Fruit fly (Drosophila melanogaster) whole organism, embryonic: ENCODE results near the gene rt.

Source experiments
- ATbp ChIP-seq: fragments of 200-800 bp; sonication (Bioruptor generic); optimal IDR thresholded peaks from 2 replicates; lab custom pipeline; 2017; ENCODE audit warnings: missing biosample characterization, mild to moderate bottlenecking, missing genetic modification characterization, missing genetic modification reagents
- Antp ChIP-seq: fragments of 200-800 bp; sonication (Bioruptor generic); optimal IDR thresholded peaks from 3 replicates; lab custom pipeline; 2016; ENCODE audit warnings: missing biosample characterization, missing genetic modification characterization
- Asciz ChIP-seq: fragments of 200-800 bp; sonication (Bioruptor generic); optimal IDR thresholded peaks from 2 replicates; lab custom pipeline; 2017; ENCODE audit warnings: missing biosample characterization, mild to moderate bottlenecking, missing genetic modification characterization, missing genetic modification reagents
- CG10321 ChIP-seq: fragments of 200-800 bp; sonication (Bioruptor generic); IDR thresholded peaks from 2 replicates; pipeline ENCODE4 v1.3.6; 2022; ENCODE audit warnings: missing biosample characterization, missing genetic modification characterization
- CG11247 ChIP-seq: fragments of 200-800 bp; sonication (Bioruptor generic); IDR thresholded peaks from 2 replicates; pipeline ENCODE4 v1.3.6; 2022; ENCODE audit warnings: missing biosample characterization, missing genetic modification characterization
- CG11504 ChIP-seq: fragments of 200-800 bp; sonication (Bioruptor generic); optimal IDR thresholded peaks from 3 replicates; lab custom pipeline; 2019; ENCODE audit warnings: missing biosample characterization, mild to moderate bottlenecking, missing genetic modification characterization, moderate library complexity
- CG13123 ChIP-seq: fragments of 200-800 bp; sonication (Bioruptor generic); optimal IDR thresholded peaks from 2 replicates; lab custom pipeline; 2016; ENCODE audit warnings: missing biosample characterization, missing genetic modification characterization
- CG14014 ChIP-seq: fragments of 200-800 bp; sonication (Bioruptor generic); IDR thresholded peaks from 2 replicates; pipeline ENCODE4 v1.3.6; 2022; ENCODE audit warnings: missing biosample characterization, missing genetic modification characterization
- CG14441 ChIP-seq: fragments of 200-800 bp; sonication (Bioruptor generic); IDR thresholded peaks from 2 replicates; pipeline ENCODE4 v1.3.6; 2022; ENCODE audit warnings: missing biosample characterization, missing genetic modification characterization
- CG17612 ChIP-seq: fragments of 200-800 bp; sonication (Bioruptor generic); IDR thresholded peaks from 2 replicates; pipeline ENCODE4 v1.3.6; 2022; ENCODE audit warnings: missing biosample characterization, missing genetic modification characterization
- CG17802 ChIP-seq: fragments of 200-800 bp; sonication (Bioruptor generic); optimal IDR thresholded peaks from 2 replicates; lab custom pipeline; 2018; ENCODE audit warnings: missing biosample characterization, mild to moderate bottlenecking, missing genetic modification characterization, moderate library complexity
- CG2678 ChIP-seq: fragments of 200-800 bp; sonication (Bioruptor generic); optimal IDR thresholded peaks from 3 replicates; lab custom pipeline; 2019; ENCODE audit warnings: missing biosample characterization, mild to moderate bottlenecking, missing genetic modification characterization, moderate library complexity
- CG30403 ChIP-seq: fragments of 200-800 bp; sonication (Bioruptor generic); optimal IDR thresholded peaks from 3 replicates; lab custom pipeline; 2016; ENCODE audit warnings: missing biosample characterization, missing genetic modification characterization
- CG31365 ChIP-seq: fragments of 200-800 bp; sonication (Bioruptor generic); optimal IDR thresholded peaks from 2 replicates; lab custom pipeline; 2018; ENCODE audit warnings: missing biosample characterization, mild to moderate bottlenecking, missing genetic modification characterization
- CG32532 ChIP-seq: fragments of 200-800 bp; sonication (Bioruptor generic); IDR thresholded peaks from 2 replicates; pipeline ENCODE4 v1.3.6; 2022; ENCODE audit warnings: missing biosample characterization, missing genetic modification characterization
- CG4282 ChIP-seq: fragments of 200-800 bp; sonication (Bioruptor generic); optimal IDR thresholded peaks from 2 replicates; lab custom pipeline; 2016; ENCODE audit warnings: missing biosample characterization, missing genetic modification characterization
- CG7745 ChIP-seq: fragments of 200-800 bp; sonication (Bioruptor generic); optimal IDR thresholded peaks from 2 replicates; lab custom pipeline; 2018; ENCODE audit warnings: missing biosample characterization, mild to moderate bottlenecking, missing genetic modification characterization, moderate library complexity
- CG9437 ChIP-seq: fragments of 200-800 bp; sonication (Bioruptor generic); optimal IDR thresholded peaks from 2 replicates; lab custom pipeline; 2018; ENCODE audit warnings: missing biosample characterization, mild to moderate bottlenecking, missing genetic modification characterization
- CG9727 ChIP-seq: fragments of 200-800 bp; sonication (Bioruptor generic); optimal IDR thresholded peaks from 3 replicates; lab custom pipeline; 2017; ENCODE audit warnings: missing biosample characterization, mild to moderate bottlenecking, missing genetic modification characterization
- CHES-1-like ChIP-seq: fragments of 200-800 bp; sonication (Bioruptor generic); optimal IDR thresholded peaks from 2 replicates; lab custom pipeline; 2016; ENCODE audit warnings: missing biosample characterization, missing genetic modification characterization
- Dad ChIP-seq: fragments of 200-800 bp; sonication (Bioruptor generic); optimal IDR thresholded peaks from 3 replicates; lab custom pipeline; 2016; ENCODE audit warnings: missing biosample characterization, missing genetic modification characterization
- E2f2 ChIP-seq: fragments of 200-800 bp; sonication (Bioruptor generic); IDR thresholded peaks from 2 replicates; pipeline ENCODE4 v1.3.6; 2022; ENCODE audit warnings: missing biosample characterization, missing genetic modification characterization
- GATAe ChIP-seq: fragments of 200-800 bp; sonication (Bioruptor generic); conservative IDR thresholded peaks from 2 replicates; pipeline ENCODE4 v1.3.6; 2022; ENCODE audit warnings: missing biosample characterization, missing genetic modification characterization
- HHEX ChIP-seq: fragments of 200-800 bp; sonication (Bioruptor generic); optimal IDR thresholded peaks from 3 replicates; lab custom pipeline; 2017; ENCODE audit warnings: missing biosample characterization, mild to moderate bottlenecking, missing genetic modification characterization, missing genetic modification reagents
- Hr39 ChIP-seq: fragments of >200 bp; optimal IDR thresholded peaks from 2 replicates; lab custom pipeline; 2017
- Hr78 ChIP-seq, 2 experiments: fragments of 200-800 bp in 1 of 2; fragments of >200 bp in 1 of 2; sonication (Bioruptor generic) in 1 of 2; optimal IDR thresholded peaks; 2 replicates each; lab custom pipeline; 2017 to 2019; ENCODE audit warnings: missing biosample characterization in 2 of 2, missing genetic modification characterization in 2 of 2, mild to moderate bottlenecking in 1 of 2, moderate library complexity in 1 of 2
- Jarid2 ChIP-seq: fragments of 200-800 bp; sonication (Bioruptor generic); optimal IDR thresholded peaks from 3 replicates; lab custom pipeline; 2017; ENCODE audit warnings: mild to moderate bottlenecking, missing biosample characterization, missing genetic modification reagents, missing genetic modification characterization
- Mad ChIP-seq: fragments of 200-800 bp; sonication (Bioruptor generic); optimal IDR thresholded peaks from 2 replicates; lab custom pipeline; 2016; ENCODE audit warnings: missing biosample characterization, missing genetic modification characterization
- Meics ChIP-seq: fragments of 200-800 bp; sonication (Bioruptor generic); optimal IDR thresholded peaks from 2 replicates; lab custom pipeline; 2017; ENCODE audit warnings: missing biosample characterization, mild to moderate bottlenecking, missing genetic modification characterization
- Mrtf ChIP-seq: fragments of 200-800 bp; sonication (Bioruptor generic); IDR thresholded peaks from 3 replicates; pipeline ENCODE4 v1.3.6; 2022; ENCODE audit warnings: missing biosample characterization, missing genetic modification characterization
- Sry-δ ChIP-seq: fragments of 200-800 bp; sonication (Bioruptor generic); optimal IDR thresholded peaks from 2 replicates; lab custom pipeline; 2016; ENCODE audit warnings: missing biosample characterization, missing genetic modification characterization
- ap ChIP-seq: fragments of 200-800 bp; sonication (Bioruptor generic); IDR thresholded peaks from 2 replicates; pipeline ENCODE4 v1.3.6; 2022; ENCODE audit warnings: missing biosample characterization, missing genetic modification characterization
- bab2 ChIP-seq: fragments of 200-800 bp; sonication (Bioruptor generic); optimal IDR thresholded peaks from 2 replicates; lab custom pipeline; 2016; ENCODE audit warnings: missing biosample characterization, missing genetic modification characterization
- bbx ChIP-seq: fragments of 200-800 bp; sonication (Bioruptor generic); IDR thresholded peaks from 2 replicates; pipeline ENCODE4 v1.3.6; 2022; ENCODE audit warnings: missing biosample characterization, missing genetic modification characterization; ENCODE audit not compliant: partially characterized antibody
- cas ChIP-seq: fragments of 200-800 bp; sonication (Bioruptor generic); IDR thresholded peaks from 2 replicates; pipeline ENCODE4 v1.3.6; 2022; ENCODE audit warnings: missing biosample characterization, missing genetic modification characterization
- crc ChIP-seq: fragments of 200-800 bp; sonication (Bioruptor generic); optimal IDR thresholded peaks from 2 replicates; lab custom pipeline; 2016; ENCODE audit warnings: missing biosample characterization, missing genetic modification characterization
- croc ChIP-seq: fragments of 200-800 bp; sonication (Bioruptor generic); conservative IDR thresholded peaks from 3 replicates; pipeline ENCODE4 v1.3.6; 2022; ENCODE audit warnings: missing biosample characterization, missing genetic modification characterization
- crp ChIP-seq, 2 experiments: fragments of 200-800 bp; sonication (Bioruptor generic); optimal IDR thresholded peaks; 2 replicates in 1 of 2; 3 replicates in 1 of 2; lab custom pipeline; 2017; ENCODE audit warnings: missing biosample characterization in 2 of 2, missing genetic modification characterization in 2 of 2, mild to moderate bottlenecking in 1 of 2, moderate library complexity in 1 of 2
- da ChIP-seq: fragments of 200-800 bp; sonication (Bioruptor generic); optimal IDR thresholded peaks from 2 replicates; lab custom pipeline; 2016; ENCODE audit warnings: missing biosample characterization, missing genetic modification characterization
- ewg ChIP-seq: fragments of 200-800 bp; sonication (Bioruptor generic); optimal IDR thresholded peaks from 3 replicates; lab custom pipeline; 2017; ENCODE audit warnings: mild to moderate bottlenecking, missing biosample characterization, missing genetic modification reagents, missing genetic modification characterization
- eyg ChIP-seq: fragments of 200-800 bp; sonication (Bioruptor generic); optimal IDR thresholded peaks from 3 replicates; lab custom pipeline; 2016; ENCODE audit warnings: missing biosample characterization, missing genetic modification characterization
- ind ChIP-seq: fragments of 200-800 bp; sonication (Bioruptor generic); optimal IDR thresholded peaks from 3 replicates; lab custom pipeline; 2016; ENCODE audit warnings: missing biosample characterization, missing genetic modification characterization
- lbe ChIP-seq: fragments of 200-800 bp; sonication (Bioruptor generic); optimal IDR thresholded peaks from 2 replicates; lab custom pipeline; 2016; ENCODE audit warnings: missing biosample characterization, mild to moderate bottlenecking, missing genetic modification characterization
- lola ChIP-seq, 3 experiments: fragments of >200 bp in 2 of 3; fragments of 200-800 bp in 1 of 3; sonication (Bioruptor generic) in 1 of 3; optimal IDR thresholded peaks; 2 replicates each; lab custom pipeline; 2017 to 2019; ENCODE audit warnings: missing biosample characterization in 3 of 3, missing genetic modification characterization in 3 of 3, mild to moderate bottlenecking in 1 of 3, moderate library complexity in 1 of 3
- odd ChIP-seq: fragments of 200-800 bp; sonication (Bioruptor generic); optimal IDR thresholded peaks from 2 replicates; lab custom pipeline; 2017; ENCODE audit warnings: missing biosample characterization, mild to moderate bottlenecking, missing genetic modification characterization
- salm ChIP-seq: fragments of 200-800 bp; sonication (Bioruptor generic); optimal IDR thresholded peaks from 2 replicates; lab custom pipeline; 2018; ENCODE audit warnings: missing biosample characterization, mild to moderate bottlenecking, missing genetic modification characterization
- schlank ChIP-seq: fragments of 200-800 bp; sonication (Bioruptor generic); optimal IDR thresholded peaks from 2 replicates; lab custom pipeline; 2018; ENCODE audit warnings: missing biosample characterization, mild to moderate bottlenecking, missing genetic modification characterization
- stc ChIP-seq: fragments of 200-800 bp; sonication (Bioruptor generic); IDR thresholded peaks from 2 replicates; pipeline ENCODE4 v1.3.6; 2022; ENCODE audit warnings: missing biosample characterization, missing genetic modification characterization
- tap ChIP-seq: fragments of 200-800 bp; optimal IDR thresholded peaks from 3 replicates; lab custom pipeline; 2019; ENCODE audit warnings: missing biosample characterization, mild to moderate bottlenecking, missing genetic modification characterization, moderate library complexity
- tio ChIP-seq: fragments of 200-800 bp; sonication (Bioruptor generic); optimal IDR thresholded peaks from 2 replicates; lab custom pipeline; 2017; ENCODE audit warnings: missing biosample characterization, missing genetic modification characterization, inconsistent platforms

The rt gene

DNA sequence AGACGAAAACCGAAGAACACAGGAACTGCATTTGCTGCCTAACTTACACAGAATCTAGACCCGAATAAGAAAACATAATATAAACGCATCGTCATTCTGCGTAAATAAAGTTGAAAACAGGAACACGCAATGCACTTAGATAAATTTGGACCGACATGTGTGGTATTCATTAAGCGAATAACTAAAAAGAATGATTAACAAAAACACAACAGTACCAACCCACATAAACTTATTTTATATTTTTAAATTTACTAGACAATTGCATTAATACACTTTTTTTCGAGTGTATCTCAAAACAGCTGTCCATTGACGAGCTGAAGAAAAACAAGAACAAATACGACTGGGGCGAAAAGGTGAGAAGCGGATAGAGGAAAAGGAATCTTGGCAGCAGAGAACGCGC lies 33.2 kb downstream of the rt start (continued):
- TF ChIP-seq CG10321 (GFP tag; lab: Robert Waterston, UW) (0 out of 2 replicates have a peak, but pooled peaks have one; percentile 17), CG31365 (peak; percentile 4), crp (GFP tag; optimal IDR thresholded peaks at IDR 0.05; lab: Kevin White, UChicago) (peak in 1 of 2 experiments; percentile 63), Hr39 (lab: Kevin White, UChicago) (no peak), croc (GFP tag; lab: Robert Waterston, UW) (peak; percentile 79), Mrtf (peak; percentile 61; the same call in 2 of the 3 replicates), CG4282 (GFP tag; lab: Kevin White, UChicago) (no peak), CHES-1-like (GFP tag; lab: Kevin White, UChicago) (peak; percentile 59), bbx (GFP tag; lab: Robert Waterston, UW) (no peak), Meics (GFP tag; lab: Kevin White, UChicago) (peak; percentile 51), da (GFP tag; lab: Kevin White, UChicago) (peak; percentile 58), Dad (peak; percentile 67), lbe (GFP tag; lab: Kevin White, UChicago) (peak; percentile 15), CG9437 (GFP tag; lab: Kevin White, UChicago) (peak; percentile 59), Sry-δ (GFP tag; lab: Kevin White, UChicago) (peak; percentile 13), CG2678 (peak; percentile 82), GATAe (no peak), bab2 (peak; percentile 69), lola (GFP tag; optimal IDR thresholded peaks at IDR 0.05; lab: Kevin White, UChicago) (peak in 1 of 3 experiments; percentile 96), CG14441 (GFP tag; lab: Robert Waterston, UW) (peak; percentile 68), CG9727 (GFP tag; lab: Kevin White, UChicago) (peak; percentile 95), CG14014 (GFP tag; lab: Robert Waterston, UW) (peak; percentile 62), tio (GFP tag; lab: Kevin White, UChicago) (peak; percentile 78), ap (peak; percentile 68; the same call in 1 of the 2 replicates), Hr78 (GFP tag; optimal IDR thresholded peaks at IDR 0.05; lab: Kevin White, UChicago) (peak in 1 of 2 experiments; percentile 60), CG30403 (GFP tag; lab: Kevin White, UChicago) (peak; percentile 86), odd (GFP tag; lab: Kevin White, UChicago) (peak; percentile 65), CG7745 (tag; lab: Kevin White, UChicago) (peak; percentile 65), Jarid2 (GFP tag; lab: Kevin White, UChicago) (no peak), tap (tag; lab: Kevin White, UChicago) (peak; percentile 78), CG11504 (peak; percentile 83), CG17802 (tag; lab: Kevin White, UChicago) (peak; percentile 65), ewg (GFP tag; lab: Kevin White, UChicago) (peak; percentile 64), CG32532 (GFP tag; lab: Robert Waterston, UW) (peak; percentile 56; the same call in 1 of the 2 replicates), Antp (GFP tag; lab: Kevin White, UChicago) (peak; percentile 59), Asciz (GFP tag; lab: Kevin White, UChicago) (peak; percentile 86), stc (GFP tag; lab: Robert Waterston, UW) (peak; percentile 56; the same call in 1 of the 2 replicates), CG13123 (peak; percentile 48), ind (GFP tag; lab: Kevin White, UChicago) (peak; percentile 66), CG17612 (GFP tag; lab: Robert Waterston, UW) (0 out of 2 replicates have a peak, but pooled peaks have one; percentile 7), HHEX (GFP tag; lab: Kevin White, UChicago) (peak; percentile 63), crc (peak; percentile 37), E2f2 (GFP tag; lab: Robert Waterston, UW) (peak; percentile 40; the same call in 1 of the 2 replicates), eyg (GFP tag; lab: Kevin White, UChicago) (no peak), Mad (GFP tag; lab: Kevin White, UChicago) (peak; percentile 81), cas (GFP tag; lab: Robert Waterston, UW) (no peak), salm (tag; lab: Kevin White, UChicago) (peak; percentile 18), schlank (no peak), ATbp (peak; percentile 68), CG11247 (peak; percentile 50; the same call in 1 of the 2 replicates)
